Fruit fly (Drosophila melanogaster): ENCODE data around the gene CG18764.

CG18764 gene

DNA sequence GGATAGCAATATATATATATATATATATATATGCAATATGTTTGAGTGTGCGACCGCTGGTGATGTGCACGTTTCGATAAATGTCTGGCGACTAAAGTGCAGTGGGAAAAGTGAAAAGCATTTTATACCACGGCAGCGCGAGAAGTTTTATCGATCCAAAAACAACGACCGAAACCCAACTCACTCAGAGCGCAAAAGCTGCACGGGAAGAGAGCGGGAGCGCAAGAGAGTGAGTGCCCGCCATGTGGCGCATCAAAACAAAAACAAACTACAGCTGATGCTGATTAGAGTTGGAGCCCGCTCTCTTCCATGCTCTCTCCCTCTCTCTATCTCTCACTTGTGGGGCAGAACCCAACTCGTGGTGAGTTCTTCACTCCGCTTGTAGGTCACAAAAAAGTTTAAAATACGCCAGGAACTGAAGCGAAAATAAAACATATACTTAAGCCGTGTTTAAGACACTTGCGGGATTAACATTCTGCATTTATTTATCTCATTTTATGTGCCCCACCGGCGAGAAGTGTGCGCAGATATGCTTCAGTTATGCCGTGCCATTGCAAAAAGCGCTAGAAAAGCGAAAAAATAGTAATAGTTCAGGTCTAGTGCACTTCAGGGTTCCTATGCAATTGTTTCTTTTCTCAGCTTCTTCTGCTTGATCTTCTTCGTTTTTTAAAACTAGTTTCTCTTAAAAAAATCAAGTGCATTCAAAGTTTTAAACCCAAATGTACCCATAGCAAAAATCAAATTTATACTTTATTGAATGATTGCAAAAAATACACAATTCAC, 21.8 kb upstream of the CG18764 start (continued):
- TF ChIP-seq Dll (GFP tag; IDR thresholded peaks at IDR 0.05; ENCODE audit: partially characterized antibody), result peak; percentile 77
- no peak for TF ChIP-seq CG30403 (GFP tag; optimal IDR thresholded peaks at IDR 0.05)
- no peak for TF ChIP-seq CG7271 (tag; optimal IDR thresholded peaks at IDR 0.05)
- no peak for TF ChIP-seq pho (GFP tag; optimal IDR thresholded peaks at IDR 0.05)
- peak; percentile 43; the same call in 1 of the 2 replicates for TF ChIP-seq crol (GFP tag; IDR thresholded peaks at IDR 0.05)
- 0 out of 2 replicates have a peak, but pooled peaks have one; percentile 36 for TF ChIP-seq Dref (GFP tag; IDR thresholded peaks at IDR 0.05)
- peak; percentile 40 for TF ChIP-seq CG6254 (GFP tag; optimal IDR thresholded peaks at IDR 0.05)
- TF ChIP-seq trem (tag; optimal IDR thresholded peaks at IDR 0.05), result peak; percentile 5
- TF ChIP-seq CG34224 (GFP tag; IDR thresholded peaks at IDR 0.05; ENCODE audit: partially characterized antibody), result peak; percentile 84
- TF ChIP-seq sens (GFP tag), result peak; percentile 60
- peak; percentile 16; the same call in 1 of the 3 replicates for TF ChIP-seq ci (GFP tag; IDR thresholded peaks at IDR 0.05)
- peak; percentile 50; the same call in 1 of the 3 replicates for TF ChIP-seq Doc3 (GFP tag; IDR thresholded peaks at IDR 0.05; ENCODE audit: partially characterized antibody)
- TF ChIP-seq Drgx (GFP tag; IDR thresholded peaks at IDR 0.05), result peak; percentile 59; the same call in 1 of the 2 replicates
- TF ChIP-seq CG32532 (GFP tag; IDR thresholded peaks at IDR 0.05), result peak; percentile 68; the same call in 1 of the 2 replicates
- peak; percentile 22 for TF ChIP-seq CG17568 (GFP tag; optimal IDR thresholded peaks at IDR 0.05)
- TF ChIP-seq HLHmδ (GFP tag; optimal IDR thresholded peaks at IDR 0.05), result peak; percentile 37
- TF ChIP-seq CG15479 (GFP tag; optimal IDR thresholded peaks at IDR 0.05), result no peak
- TF ChIP-seq Xrp1 (GFP tag; IDR thresholded peaks at IDR 0.05), result peak; percentile 9; the same call in 1 of the 2 replicates
- peak; percentile 20; the same call in 1 of the 2 replicates for TF ChIP-seq peb (GFP tag; IDR thresholded peaks at IDR 0.05)
- peak; percentile 44 for TF ChIP-seq BtbVII (GFP tag; optimal IDR thresholded peaks at IDR 0.05)
- 0 out of 2 replicates have a peak, but pooled peaks have one; percentile 26 for TF ChIP-seq Awh (GFP tag; IDR thresholded peaks at IDR 0.05)
- TF ChIP-seq CG8478 (optimal IDR thresholded peaks at IDR 0.05), result no peak
- peak; percentile 21; the same call in 1 of the 3 replicates for TF ChIP-seq so (GFP tag; IDR thresholded peaks at IDR 0.05)
- peak; percentile 17; the same call in 1 of the 2 replicates for TF ChIP-seq E2f2 (GFP tag; IDR thresholded peaks at IDR 0.05)
- no peak for TF ChIP-seq ara (GFP tag; IDR thresholded peaks at IDR 0.05)
- TF ChIP-seq gcm (GFP tag; optimal IDR thresholded peaks at IDR 0.05), result peak; percentile 44
- TF ChIP-seq Blimp-1 (GFP tag; optimal IDR thresholded peaks at IDR 0.05), result peak; percentile 29
- TF ChIP-seq CG7963 (GFP tag; IDR thresholded peaks at IDR 0.05; ENCODE audit: partially characterized antibody), result peak; percentile 52; the same call in 2 of the 3 replicates
- TF ChIP-seq Gug (GFP tag; IDR thresholded peaks at IDR 0.05), result no peak
- TF ChIP-seq Hand (GFP tag; optimal IDR thresholded peaks at IDR 0.05), result peak; percentile 46
- TF ChIP-seq yki (optimal IDR thresholded peaks at IDR 0.05), result peak; percentile 99
- TF ChIP-seq luna (GFP tag; optimal IDR thresholded peaks at IDR 0.05), result no peak
- TF ChIP-seq Aef1 (GFP tag; IDR thresholded peaks at IDR 0.05), result peak; percentile 33; the same call in 1 of the 3 replicates
- peak; percentile 64; the same call in 1 of the 3 replicates for TF ChIP-seq z (GFP tag; IDR thresholded peaks at IDR 0.05)
- peak; percentile 80 for TF ChIP-seq nom (GFP tag; optimal IDR thresholded peaks at IDR 0.05)
- 0 out of 2 replicates have a peak, but pooled peaks have one; percentile 20 for TF ChIP-seq sob (GFP tag; IDR thresholded peaks at IDR 0.05)
- peak; percentile 11 for TF ChIP-seq CG2116 (GFP tag; optimal IDR thresholded peaks at IDR 0.05)
- TF ChIP-seq onecut (GFP tag; IDR thresholded peaks at IDR 0.05), result peak; percentile 98
- no peak for TF ChIP-seq MESR4 (GFP tag; optimal IDR thresholded peaks at IDR 0.05)
- TF ChIP-seq H2.0 (GFP tag; IDR thresholded peaks at IDR 0.05), result 0 out of 2 replicates have a peak, but pooled peaks have one; percentile 3
- peak; percentile 48; the same call in 1 of the 3 replicates for TF ChIP-seq Opbp (GFP tag; IDR thresholded peaks at IDR 0.05; ENCODE audit: partially characterized antibody)
- TF ChIP-seq vvl (GFP tag; IDR thresholded peaks at IDR 0.05), result peak; percentile 60; the same call in 1 of the 2 replicates
- no peak for TF ChIP-seq bowl (GFP tag; IDR thresholded peaks at IDR 0.05)
- TF ChIP-seq oc (tag; optimal IDR thresholded peaks at IDR 0.05), result peak; percentile 34
- peak; percentile 5 for TF ChIP-seq CG2678 (tag; optimal IDR thresholded peaks at IDR 0.05)
- peak; percentile 32 for TF ChIP-seq ewg (GFP tag; optimal IDR thresholded peaks at IDR 0.05)
- TF ChIP-seq PHDP (tag; optimal IDR thresholded peaks at IDR 0.05), result peak; percentile 15
- no peak for TF ChIP-seq amos (GFP tag; IDR thresholded peaks at IDR 0.05; ENCODE audit: partially characterized antibody)
